Worm (Caenorhabditis elegans): ENCODE measurements around the gene unc-116.

- TF ChIP-seq F13H6.1 (tag; optimal IDR thresholded peaks at IDR 0.05), result no peak
- TF ChIP-seq ama-1 (optimal IDR thresholded peaks at IDR 0.05), result no peak
- no peak for TF ChIP-seq tbx-2 (tag; optimal IDR thresholded peaks at IDR 0.05)
These were observed 48.5 kb upstream of the unc-116 start, which contains the start of gene cutc-1 for ce11 chrIII:8403507-8403906.

Data from whole organism, late embryonic.